Fruit fly (Drosophila melanogaster) whole organism: ENCODE measurements around the gene Glyat.

Experiments used
- Dll ChIP-seq: fragments of >200 bp; optimal IDR thresholded peaks from 2 replicates; lab custom pipeline; 2017
- EcR ChIP-seq, 2 experiments: fragments of >200 bp; optimal IDR thresholded peaks; 2 replicates each; lab custom pipeline; 2017; ENCODE audit warnings: missing biosample characterization in 2 of 2, missing genetic modification characterization in 2 of 2, missing genetic modification reagents in 2 of 2
- pan ChIP-seq: fragments of >200 bp; optimal IDR thresholded peaks from 2 replicates; lab custom pipeline; 2017
- psq ChIP-seq: fragments of >200 bp; optimal IDR thresholded peaks from 2 replicates; lab custom pipeline; 2017
- usp ChIP-seq: fragments of >200 bp; optimal IDR thresholded peaks from 2 replicates; lab custom pipeline; 2017; ENCODE audit warnings: missing biosample characterization, missing genetic modification characterization, mixed read lengths

- TF ChIP-seq usp (no peak), psq (lab: Kevin White, UChicago) (no peak), pan (lab: Kevin White, UChicago) (no peak), EcR (GFP tag; optimal IDR thresholded peaks at IDR 0.05; lab: Kevin White, UChicago) (no peak), Dll (lab: Kevin White, UChicago) (no peak)
Observed at dm6 chr2L:8031588-8031987, 21.1 kb upstream of the Glyat start.
